Fruit fly (Drosophila melanogaster) whole organism, embryonic: Measurements from ENCODE around the gene ninaC.

Experiments used
- CG13123 ChIP-seq: fragments of 200-800 bp; sonication (Bioruptor generic); optimal IDR thresholded peaks from 2 replicates; lab custom pipeline; 2016; ENCODE audit warnings: missing biosample characterization, missing genetic modification characterization
- CG14667 ChIP-seq: fragments of 200-800 bp; sonication (Bioruptor generic); IDR thresholded peaks from 2 replicates; pipeline ENCODE4 v1.3.6; 2022; ENCODE audit warnings: missing biosample characterization, missing genetic modification characterization
- CG14965 ChIP-seq: fragments of 200-800 bp; sonication (Bioruptor generic); optimal IDR thresholded peaks from 2 replicates; lab custom pipeline; 2016; ENCODE audit warnings: missing biosample characterization, missing genetic modification characterization, borderline replicate concordance
- CG15601 ChIP-seq: fragments of 200-800 bp; sonication (Bioruptor generic); optimal IDR thresholded peaks from 3 replicates; lab custom pipeline; 2019; ENCODE audit warnings: missing biosample characterization, mild to moderate bottlenecking, missing genetic modification characterization, moderate library complexity
- CG1603 ChIP-seq: fragments of 200-800 bp; sonication (Bioruptor generic); optimal IDR thresholded peaks from 2 replicates; lab custom pipeline; 2019; ENCODE audit warnings: missing biosample characterization, mild to moderate bottlenecking, missing genetic modification characterization, moderate library complexity
- CG1647 ChIP-seq: fragments of 200-800 bp; sonication (Bioruptor generic); optimal IDR thresholded peaks from 3 replicates; lab custom pipeline; 2016; ENCODE audit warnings: missing biosample characterization, missing genetic modification characterization
- CG30020 ChIP-seq: fragments of 200-800 bp; optimal IDR thresholded peaks from 2 replicates; lab custom pipeline; 2019; ENCODE audit warnings: missing biosample characterization, mild to moderate bottlenecking, missing genetic modification characterization, moderate library complexity
- CG4328 ChIP-seq: fragments of 200-800 bp; sonication (Bioruptor generic); optimal IDR thresholded peaks from 3 replicates; lab custom pipeline; 2017; ENCODE audit warnings: missing biosample characterization, missing genetic modification reagents, missing genetic modification characterization
- CG6175 ChIP-seq: fragments of 200-800 bp; sonication (Bioruptor generic); IDR thresholded peaks from 3 replicates; pipeline ENCODE4 v1.3.6; 2022; ENCODE audit warnings: missing biosample characterization, missing genetic modification characterization
- CG7963 ChIP-seq: fragments of 200-800 bp; sonication (Bioruptor generic); IDR thresholded peaks from 3 replicates; pipeline ENCODE4 v1.3.6; 2022; ENCODE audit warnings: missing biosample characterization, missing genetic modification characterization; ENCODE audit not compliant: partially characterized antibody
- CG9437 ChIP-seq: fragments of 200-800 bp; sonication (Bioruptor generic); optimal IDR thresholded peaks from 2 replicates; lab custom pipeline; 2018; ENCODE audit warnings: missing biosample characterization, mild to moderate bottlenecking, missing genetic modification characterization
- D ChIP-seq, 2 experiments: fragments of 200-800 bp in 1 of 2; fragments of >200 bp in 1 of 2; sonication (Bioruptor generic) in 1 of 2; optimal IDR thresholded peaks; 2 replicates in 1 of 2; 3 replicates in 1 of 2; lab custom pipeline; 2017; ENCODE audit warnings: mild to moderate bottlenecking in 1 of 2, missing biosample characterization in 1 of 2, missing genetic modification characterization in 1 of 2, missing genetic modification reagents in 1 of 2
- Dfd ChIP-seq, 2 experiments: fragments of >200 bp; optimal IDR thresholded peaks; 2 replicates each; lab custom pipeline; 2017; ENCODE audit warnings: missing biosample characterization in 2 of 2, missing genetic modification characterization in 2 of 2
- Gsc ChIP-seq: fragments of 200-800 bp; sonication (Bioruptor generic); IDR thresholded peaks from 2 replicates; pipeline ENCODE4 v1.3.6; 2022; ENCODE audit warnings: missing biosample characterization, missing genetic modification characterization
- HLH54F ChIP-seq: fragments of 200-800 bp; sonication (Bioruptor generic); optimal IDR thresholded peaks from 3 replicates; lab custom pipeline; 2016; ENCODE audit warnings: missing biosample characterization, missing genetic modification characterization
- NC2β ChIP-seq: fragments of 200-800 bp; sonication (Bioruptor generic); optimal IDR thresholded peaks from 2 replicates; lab custom pipeline; 2016; ENCODE audit warnings: missing biosample characterization, missing genetic modification characterization
- Ravus ChIP-seq: fragments of 200-800 bp; sonication (Bioruptor generic); IDR thresholded peaks from 2 replicates; pipeline ENCODE4 v1.3.6; 2022; ENCODE audit warnings: missing biosample characterization, missing genetic modification characterization
- Stat92E ChIP-seq, 3 experiments: fragments of >200 bp in 2 of 3; fragments of 200-800 bp in 1 of 3; sonication (Bioruptor generic) in 1 of 3; optimal IDR thresholded peaks; 2 replicates each; lab custom pipeline; 2017 to 2019; ENCODE audit warnings: missing biosample characterization in 3 of 3, missing genetic modification characterization in 3 of 3, mild to moderate bottlenecking in 1 of 3, moderate library complexity in 1 of 3
- ash1 ChIP-seq: fragments of 200-800 bp; sonication (Bioruptor generic); optimal IDR thresholded peaks from 2 replicates; lab custom pipeline; 2018; ENCODE audit warnings: missing biosample characterization, mild to moderate bottlenecking, missing genetic modification characterization
- cg ChIP-seq: fragments of 200-800 bp; sonication (Bioruptor generic); optimal IDR thresholded peaks from 3 replicates; lab custom pipeline; 2019; ENCODE audit warnings: missing biosample characterization, mild to moderate bottlenecking, missing genetic modification characterization, moderate library complexity
- chm ChIP-seq: fragments of 200-800 bp; sonication (Bioruptor generic); IDR thresholded peaks from 2 replicates; pipeline ENCODE4 v1.3.6; 2022; ENCODE audit warnings: missing biosample characterization, missing genetic modification characterization
- croc ChIP-seq: fragments of 200-800 bp; sonication (Bioruptor generic); conservative IDR thresholded peaks from 3 replicates; pipeline ENCODE4 v1.3.6; 2022; ENCODE audit warnings: missing biosample characterization, missing genetic modification characterization
- cwo ChIP-seq: fragments of 200-800 bp; sonication (Bioruptor generic); optimal IDR thresholded peaks from 3 replicates; lab custom pipeline; 2017; ENCODE audit warnings: missing biosample characterization, missing genetic modification characterization, mild to moderate bottlenecking, moderate library complexity, missing genetic modification reagents
- dmrt99B ChIP-seq: fragments of 200-800 bp; sonication (Bioruptor generic); optimal IDR thresholded peaks from 2 replicates; lab custom pipeline; 2018; ENCODE audit warnings: missing biosample characterization, mild to moderate bottlenecking, missing genetic modification characterization, moderate library complexity
- ftz-f1 ChIP-seq: fragments of 200-800 bp; sonication (Bioruptor generic); optimal IDR thresholded peaks from 2 replicates; lab custom pipeline; 2016; ENCODE audit warnings: missing biosample characterization, missing genetic modification characterization
- gcm2 ChIP-seq: fragments of 200-800 bp; sonication (Bioruptor generic); optimal IDR thresholded peaks from 2 replicates; lab custom pipeline; 2016; ENCODE audit warnings: missing biosample characterization, missing genetic modification characterization
- hb ChIP-seq: fragments of 200-800 bp; sonication (Bioruptor generic); IDR thresholded peaks from 3 replicates; pipeline ENCODE4 v1.3.6; 2022; ENCODE audit warnings: missing biosample characterization, missing genetic modification characterization; ENCODE audit not compliant: partially characterized antibody
- hbn ChIP-seq: fragments of 200-800 bp; sonication (Bioruptor generic); IDR thresholded peaks from 2 replicates; pipeline ENCODE4 v1.3.6; 2022; ENCODE audit warnings: missing biosample characterization, missing genetic modification characterization; ENCODE audit not compliant: partially characterized antibody
- ind ChIP-seq: fragments of 200-800 bp; sonication (Bioruptor generic); optimal IDR thresholded peaks from 3 replicates; lab custom pipeline; 2016; ENCODE audit warnings: missing biosample characterization, missing genetic modification characterization
- insv ChIP-seq, 2 experiments: fragments of 200-800 bp; sonication (Bioruptor generic); optimal IDR thresholded peaks; 3 replicates each; lab custom pipeline; 2016 to 2018; ENCODE audit warnings: missing biosample characterization in 2 of 2, missing genetic modification characterization in 2 of 2
- lab ChIP-seq: fragments of 200-800 bp; sonication (Bioruptor generic); optimal IDR thresholded peaks from 3 replicates; lab custom pipeline; 2017; ENCODE audit warnings: missing biosample characterization, missing genetic modification characterization, mild to moderate bottlenecking, moderate library complexity, missing genetic modification reagents
- otp ChIP-seq: fragments of 200-800 bp; sonication (Bioruptor generic); IDR thresholded peaks from 3 replicates; pipeline ENCODE4, ENCODE4 v1.3.6; 2022; ENCODE audit warnings: missing biosample characterization, missing genetic modification characterization
- pan ChIP-seq, 4 experiments: fragments of >200 bp in 3 of 4; fragments of 200-800 bp in 1 of 4; sonication (Bioruptor generic) in 1 of 4; optimal IDR thresholded peaks in 3 of 4; IDR thresholded peaks in 1 of 4; 2 replicates each; pipeline versions ENCODE4 v1.3.6 to Lab custom; 2017 to 2022; ENCODE audit warnings: missing biosample characterization in 2 of 4, missing genetic modification characterization in 2 of 4, mixed read lengths in 1 of 4
- psq ChIP-seq: fragments of 200-800 bp; sonication (Bioruptor generic); optimal IDR thresholded peaks from 2 replicates; lab custom pipeline; 2017; ENCODE audit warnings: missing biosample characterization, missing genetic modification characterization
- pum ChIP-seq: fragments of 200-800 bp; sonication (Bioruptor generic); optimal IDR thresholded peaks from 2 replicates; lab custom pipeline; 2016; ENCODE audit warnings: missing biosample characterization, missing genetic modification characterization
- pzg ChIP-seq: fragments of 200-800 bp; sonication (Bioruptor generic); optimal IDR thresholded peaks from 3 replicates; lab custom pipeline; 2018; ENCODE audit warnings: missing biosample characterization, mild to moderate bottlenecking, missing genetic modification characterization, moderate library complexity
- scrt ChIP-seq: fragments of 200-800 bp; sonication (Bioruptor generic); optimal IDR thresholded peaks from 2 replicates; lab custom pipeline; 2018; ENCODE audit warnings: missing biosample characterization, mild to moderate bottlenecking, missing genetic modification characterization, moderate library complexity
- shn ChIP-seq: fragments of 200-800 bp; sonication (Bioruptor generic); optimal IDR thresholded peaks from 3 replicates; lab custom pipeline; 2016; ENCODE audit warnings: missing biosample characterization, missing genetic modification characterization
- so ChIP-seq: fragments of 200-800 bp; sonication (Bioruptor generic); IDR thresholded peaks from 3 replicates; pipeline ENCODE4 v1.3.6; 2022; ENCODE audit warnings: missing biosample characterization, missing genetic modification characterization
- ssp ChIP-seq: fragments of 200-800 bp; sonication (Bioruptor generic); IDR thresholded peaks from 2 replicates; pipeline ENCODE4 v1.3.6; 2022; ENCODE audit warnings: missing biosample characterization, missing genetic modification characterization
- stc ChIP-seq: fragments of 200-800 bp; sonication (Bioruptor generic); IDR thresholded peaks from 2 replicates; pipeline ENCODE4 v1.3.6; 2022; ENCODE audit warnings: missing biosample characterization, missing genetic modification characterization
- sug ChIP-seq: fragments of 200-800 bp; optimal IDR thresholded peaks from 2 replicates; lab custom pipeline; 2019; ENCODE audit warnings: missing biosample characterization, mild to moderate bottlenecking, missing genetic modification characterization, moderate library complexity
- trem ChIP-seq: fragments of 200-800 bp; optimal IDR thresholded peaks from 3 replicates; lab custom pipeline; 2019; ENCODE audit warnings: missing biosample characterization, mild to moderate bottlenecking, missing genetic modification characterization, moderate library complexity
- tup ChIP-seq: fragments of 200-800 bp; sonication (Bioruptor generic); optimal IDR thresholded peaks from 2 replicates; lab custom pipeline; 2016; ENCODE audit warnings: missing biosample characterization, mild to moderate bottlenecking, missing genetic modification characterization, moderate library complexity
- twi ChIP-seq: fragments of 200-800 bp; optimal IDR thresholded peaks from 2 replicates; lab custom pipeline; 2019; ENCODE audit warnings: missing biosample characterization, mild to moderate bottlenecking, missing genetic modification characterization, moderate library complexity
- tx ChIP-seq: fragments of 200-800 bp; sonication (Bioruptor generic); optimal IDR thresholded peaks from 2 replicates; lab custom pipeline; 2016; ENCODE audit warnings: missing biosample characterization, missing genetic modification characterization
- vvl ChIP-seq: fragments of 200-800 bp; sonication (Bioruptor generic); IDR thresholded peaks from 2 replicates; pipeline ENCODE4 v1.3.6; 2022; ENCODE audit warnings: missing biosample characterization, missing genetic modification characterization
- wor ChIP-seq: fragments of 200-800 bp; sonication (Bioruptor generic); IDR thresholded peaks from 2 replicates; pipeline ENCODE4 v1.3.6; 2022; ENCODE audit warnings: missing biosample characterization, missing genetic modification characterization

Gene ninaC

dm6 chr2L:7423333-7423895, 45.9 kb downstream of the ninaC start (continued):
- TF ChIP-seq lab (GFP tag; lab: Kevin White, UChicago) (peak; percentile 64), cg (GFP tag; lab: Kevin White, UChicago) (no peak), CG15601 (no peak), Dfd (GFP tag; optimal IDR thresholded peaks at IDR 0.05; lab: Kevin White, UChicago) (no peak), ind (GFP tag; lab: Kevin White, UChicago) (peak; percentile 50), CG14667 (0 out of 2 replicates have a peak, but pooled peaks have one; percentile 18), Stat92E (GFP tag; optimal IDR thresholded peaks at IDR 0.05; lab: Kevin White, UChicago) (no peak), vvl (GFP tag; lab: Robert Waterston, UW) (peak; percentile 29), tup (GFP tag; lab: Kevin White, UChicago) (peak; percentile 8), CG6175 (no peak), CG7963 (GFP tag; lab: Robert Waterston, UW) (no peak), CG1603 (tag; lab: Kevin White, UChicago) (peak; percentile 34), pan (optimal IDR thresholded peaks at IDR 0.05; lab: Kevin White, UChicago) (no peak), pan (GFP tag; optimal IDR thresholded peaks at IDR 0.05 in 1 of 2, IDR thresholded peaks at IDR 0.05 in 1 of 2) (peak in 1 of 2 experiments; percentile 26), CG13123 (GFP tag; lab: Kevin White, UChicago) (no peak), scrt (GFP tag; lab: Kevin White, UChicago) (no peak), tx (GFP tag; lab: Kevin White, UChicago) (no peak), chm (GFP tag; lab: Robert Waterston, UW) (peak; percentile 81), pum (GFP tag; lab: Kevin White, UChicago) (no peak), sug (tag; lab: Kevin White, UChicago) (no peak), twi (peak; percentile 1), cwo (GFP tag; lab: Kevin White, UChicago) (peak; percentile 60), D (optimal IDR thresholded peaks at IDR 0.05; lab: Kevin White, UChicago) (no peak), D (GFP tag; optimal IDR thresholded peaks at IDR 0.05; lab: Kevin White, UChicago) (no peak), gcm2 (GFP tag; lab: Kevin White, UChicago) (no peak), trem (tag; lab: Kevin White, UChicago) (no peak), pzg (GFP tag; lab: Kevin White, UChicago) (peak; percentile 18), shn (GFP tag; lab: Kevin White, UChicago) (no peak), so (GFP tag; lab: Robert Waterston, UW) (0 out of 3 replicates have a peak, but pooled peaks have one; percentile 14), stc (GFP tag; lab: Robert Waterston, UW) (peak; percentile 28; the same call in 1 of the 2 replicates), hbn (GFP tag; lab: Robert Waterston, UW) (no peak), croc (no peak), dmrt99B (tag; lab: Kevin White, UChicago) (peak; percentile 9), hb (GFP tag; lab: Robert Waterston, UW) (no peak; the same call in 2 of the 3 replicates), HLH54F (GFP tag; lab: Kevin White, UChicago) (peak; percentile 46), ssp (GFP tag; lab: Robert Waterston, UW) (no peak; the same call in 1 of the 2 replicates), CG14965 (no peak), ash1 (GFP tag; lab: Kevin White, UChicago) (no peak), ftz-f1 (GFP tag; lab: Kevin White, UChicago) (peak; percentile 25), CG30020 (tag; lab: Kevin White, UChicago) (no peak), CG9437 (GFP tag; lab: Kevin White, UChicago) (no peak), Ravus (peak; percentile 28), wor (no peak), psq (no peak), CG4328 (GFP tag; lab: Kevin White, UChicago) (no peak), Gsc (GFP tag; lab: Robert Waterston, UW) (no peak), otp (no peak; the same call in 2 of the 3 replicates), insv (GFP tag; optimal IDR thresholded peaks at IDR 0.05; lab: Kevin White, UChicago) (no peak), NC2β (no peak), CG1647 (GFP tag; lab: Kevin White, UChicago) (peak; percentile 4)
